Worm (Caenorhabditis elegans): Measurements from ENCODE around the gene ell-1.
A peak's percentile ranks its signal among the peaks of the same experiment; 100 is the strongest.

The ell-1 gene

ce11 chrIV:4402413-4402812 is 8.2 kb downstream of the ell-1 start:
- TF ChIP-seq scrt-1 (GFP tag; IDR thresholded peaks at IDR 0.05) = no peak

DNA sequence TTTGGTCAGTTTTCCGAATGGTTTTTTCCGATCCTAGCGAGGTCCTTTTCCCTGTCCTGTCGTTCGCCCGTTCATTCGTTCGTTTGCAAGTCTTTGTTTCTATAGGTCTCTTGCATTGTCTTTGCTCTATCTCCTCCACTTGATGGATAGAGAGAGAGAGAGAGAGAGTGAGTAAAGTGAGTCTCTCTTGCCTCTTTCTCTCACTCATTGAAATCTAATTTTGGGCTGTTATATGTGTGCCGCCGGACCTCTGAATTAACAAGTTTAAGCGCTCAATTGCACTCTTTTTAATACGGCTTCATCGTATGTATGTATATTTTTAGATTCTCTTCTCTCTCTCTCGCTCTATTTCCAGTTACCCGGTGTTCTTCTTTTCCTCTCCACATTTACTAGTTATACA is 9.7 kb downstream of the ell-1 start:
- no peak for TF ChIP-seq sea-1 (GFP tag; conservative IDR thresholded peaks at IDR 0.05)
- TF ChIP-seq tbx-11 (GFP tag; IDR thresholded peaks at IDR 0.05) = no peak
- no peak for TF ChIP-seq scrt-1 (GFP tag; IDR thresholded peaks at IDR 0.05)
- TF ChIP-seq hmg-4 (GFP tag; optimal IDR thresholded peaks at IDR 0.05) = peak; percentile 38

ce11 chrIV:4405126-4405525 is 10.9 kb downstream of the ell-1 start, which contains the start of gene Y24D9A.7:
Gene Y24D9A.7 (minus strand): TSS chrIV:4405171.
- no peak for TF ChIP-seq pes-1 (GFP tag; IDR thresholded peaks at IDR 0.05)
- no peak for TF ChIP-seq ceh-36 (tag; optimal IDR thresholded peaks at IDR 0.05)
- no peak for TF ChIP-seq F13C5.2 (tag; optimal IDR thresholded peaks at IDR 0.05)
- no peak for TF ChIP-seq hmbx-1 (tag; optimal IDR thresholded peaks at IDR 0.05)
- TF ChIP-seq hnd-1 (tag; optimal IDR thresholded peaks at IDR 0.05) = no peak
- no peak for TF ChIP-seq ets-7 (tag; optimal IDR thresholded peaks at IDR 0.05)

DNA sequence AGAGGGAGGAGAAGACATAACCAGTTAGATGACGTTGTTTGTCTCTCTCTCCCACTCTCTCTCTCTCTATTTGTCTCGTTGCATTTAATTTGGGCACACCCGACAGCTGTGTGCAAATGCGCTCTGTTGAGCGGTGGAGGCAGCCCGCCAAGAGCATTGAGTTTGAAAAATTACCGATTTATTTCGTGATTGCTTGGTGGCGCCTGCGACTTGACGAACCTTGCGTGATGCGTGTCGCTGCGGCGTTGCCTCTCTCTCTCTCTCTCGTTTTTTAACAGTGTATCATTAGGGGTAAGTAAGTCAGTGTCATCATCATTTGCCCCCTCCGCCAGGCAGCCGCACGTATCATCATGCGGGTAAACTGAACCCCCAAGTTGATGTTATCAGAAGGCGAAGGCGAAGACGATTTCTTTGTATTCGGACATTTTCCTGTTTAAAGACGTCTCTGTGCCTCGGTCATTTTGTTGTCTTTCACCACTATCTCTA is 11.9 kb downstream of the ell-1 start:
- TF ChIP-seq ama-1 (optimal IDR thresholded peaks at IDR 0.05) (no peak), tbx-37 (GFP tag; conservative IDR thresholded peaks at IDR 0.05) (no peak), tbx-11 (GFP tag; IDR thresholded peaks at IDR 0.05) (0 out of 2 replicates have a peak, but pooled peaks have one; percentile 33), B0310.2 (tag; optimal IDR thresholded peaks at IDR 0.05) (no peak), ceh-36 (tag; optimal IDR thresholded peaks at IDR 0.05) (no peak), F13C5.2 (tag; optimal IDR thresholded peaks at IDR 0.05) (peak; percentile 71), ceh-13 (GFP tag; optimal IDR thresholded peaks at IDR 0.05) (no peak), tra-4 (tag; optimal IDR thresholded peaks at IDR 0.05) (no peak)

ce11 chrIV:4407055-4407461 is 12.8 kb downstream of the ell-1 start:
- TF ChIP-seq pes-1 (GFP tag; IDR thresholded peaks at IDR 0.05) (no peak), sea-1 (GFP tag; conservative IDR thresholded peaks at IDR 0.05) (0 out of 2 replicates have a peak, but pooled peaks have one; percentile 43)

- TF ChIP-seq scrt-1 (GFP tag; IDR thresholded peaks at IDR 0.05) (no peak), ceh-36 (tag; optimal IDR thresholded peaks at IDR 0.05) (no peak), hnd-1 (tag; optimal IDR thresholded peaks at IDR 0.05) (no peak), ama-1 (optimal IDR thresholded peaks at IDR 0.05) (no peak), flt-1 (GFP tag; IDR thresholded peaks at IDR 0.05) (no peak), tbx-37 (GFP tag; conservative IDR thresholded peaks at IDR 0.05) (no peak), ceh-13 (GFP tag; optimal IDR thresholded peaks at IDR 0.05) (no peak), aly-1 (tag; optimal IDR thresholded peaks at IDR 0.05) (no peak), sea-1 (GFP tag; conservative IDR thresholded peaks at IDR 0.05) (no peak), hmbx-1 (tag; optimal IDR thresholded peaks at IDR 0.05) (no peak), tbx-11 (GFP tag; IDR thresholded peaks at IDR 0.05) (no peak), hmg-4 (GFP tag; optimal IDR thresholded peaks at IDR 0.05) (no peak), tra-4 (tag; optimal IDR thresholded peaks at IDR 0.05) (no peak), pes-1 (GFP tag; IDR thresholded peaks at IDR 0.05) (no peak), ets-7 (tag; optimal IDR thresholded peaks at IDR 0.05) (no peak), B0310.2 (tag; optimal IDR thresholded peaks at IDR 0.05) (no peak)
Measured at ce11 chrIV:4408714-4409113, 14.5 kb downstream of the ell-1 start.

DNA sequence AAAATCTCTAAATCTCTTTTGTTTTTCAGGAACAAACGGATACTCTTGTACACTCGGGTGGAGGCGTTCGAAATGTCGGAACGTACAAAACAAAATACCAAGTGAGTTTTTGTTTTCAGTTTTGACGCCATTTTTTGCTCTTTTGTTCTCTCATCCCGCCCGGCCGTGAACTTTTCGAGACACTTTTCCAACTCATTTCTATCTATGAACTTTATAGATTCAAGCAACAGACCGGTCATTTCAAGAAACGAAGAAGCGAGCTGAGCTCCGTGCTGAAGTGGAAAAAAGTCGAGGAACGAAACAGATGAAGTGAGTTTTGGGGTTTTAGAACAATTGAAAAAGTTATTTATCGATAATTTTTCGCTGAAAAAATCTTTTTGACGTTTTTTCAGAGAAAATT is 16.3 kb downstream of the ell-1 start:
- TF ChIP-seq tbx-11 (GFP tag; IDR thresholded peaks at IDR 0.05) (no peak), pes-1 (GFP tag; IDR thresholded peaks at IDR 0.05) (no peak), B0310.2 (tag; optimal IDR thresholded peaks at IDR 0.05) (no peak), hnd-1 (tag; optimal IDR thresholded peaks at IDR 0.05) (no peak), hmbx-1 (tag; optimal IDR thresholded peaks at IDR 0.05) (no peak), flt-1 (GFP tag; IDR thresholded peaks at IDR 0.05) (no peak), aly-1 (tag; optimal IDR thresholded peaks at IDR 0.05) (no peak), scrt-1 (GFP tag; IDR thresholded peaks at IDR 0.05) (no peak)

DNA sequence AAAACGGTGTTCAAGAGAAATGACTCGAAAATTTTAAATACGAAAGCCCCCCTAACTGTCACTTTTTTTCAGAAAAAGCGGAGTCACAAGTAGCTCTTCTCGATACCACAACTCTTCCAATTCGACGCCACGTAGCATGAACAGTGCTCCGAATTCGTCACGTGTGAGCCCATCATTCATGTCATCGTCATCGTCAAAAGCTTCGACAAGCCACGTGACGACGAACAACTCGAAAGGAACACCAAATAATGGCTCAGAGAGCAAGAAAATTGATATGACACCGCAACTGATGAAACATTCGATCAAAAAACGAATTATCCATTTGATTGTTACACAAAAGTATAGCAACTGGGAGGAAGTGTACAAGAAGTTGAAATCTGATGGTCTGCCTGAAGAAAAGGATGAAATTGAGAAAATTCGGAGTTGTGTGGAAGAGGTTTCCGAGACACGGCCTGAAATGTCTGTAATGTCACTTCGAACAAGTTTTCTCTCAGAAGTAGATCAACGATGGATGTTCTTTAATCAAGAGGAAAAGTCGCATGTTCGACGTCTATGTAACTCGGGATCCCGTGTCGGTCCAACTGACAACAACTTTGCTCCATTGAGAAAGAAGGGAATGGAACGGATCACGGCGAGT is 17.2 kb downstream of the ell-1 start:
- TF ChIP-seq sea-1 (GFP tag; conservative IDR thresholded peaks at IDR 0.05) (no peak), scrt-1 (GFP tag; IDR thresholded peaks at IDR 0.05) (no peak), hmg-4 (GFP tag; optimal IDR thresholded peaks at IDR 0.05) (no peak), ceh-13 (GFP tag; optimal IDR thresholded peaks at IDR 0.05) (no peak), F13C5.2 (tag; optimal IDR thresholded peaks at IDR 0.05) (no peak), ama-1 (optimal IDR thresholded peaks at IDR 0.05) (no peak), flt-1 (GFP tag; IDR thresholded peaks at IDR 0.05) (no peak), hnd-1 (tag; optimal IDR thresholded peaks at IDR 0.05) (no peak), ceh-36 (tag; optimal IDR thresholded peaks at IDR 0.05) (no peak), tra-4 (tag; optimal IDR thresholded peaks at IDR 0.05) (no peak), tbx-37 (GFP tag; conservative IDR thresholded peaks at IDR 0.05) (no peak), ets-7 (tag; optimal IDR thresholded peaks at IDR 0.05) (no peak), hmbx-1 (tag; optimal IDR thresholded peaks at IDR 0.05) (no peak), pes-1 (GFP tag; IDR thresholded peaks at IDR 0.05) (no peak), tbx-11 (GFP tag; IDR thresholded peaks at IDR 0.05) (no peak), B0310.2 (tag; optimal IDR thresholded peaks at IDR 0.05) (no peak)

ce11 chrIV:4411948-4412335 is 17.7 kb downstream of the ell-1 start:
- 0 out of 2 replicates have a peak, but pooled peaks have one; percentile 5 for TF ChIP-seq scrt-1 (GFP tag; IDR thresholded peaks at IDR 0.05)
- no peak for TF ChIP-seq pes-1 (GFP tag; IDR thresholded peaks at IDR 0.05)

All from whole organism, early embryonic.